Worm (Caenorhabditis elegans) whole organism, young adult: ENCODE results near the gene cdk-4.

Source experiments
- attf-5 ChIP-seq: fragments of 200-800 bp; sonication (Bioruptor generic); optimal IDR thresholded peaks from 2 replicates; lab custom pipeline; 2018; ENCODE audit warnings: mild to moderate bottlenecking, missing genetic modification characterization, missing compliant biosample characterization
- bed-1 ChIP-seq: fragments of 200-800 bp; sonication (Bioruptor generic); IDR thresholded peaks from 2 replicates; pipeline ENCODE4 v1.3.6; 2022; ENCODE audit warnings: missing genetic modification reagents, missing genetic modification characterization, missing compliant biosample characterization
- ekl-4 ChIP-seq: fragments of 200-800 bp; sonication (Bioruptor generic); IDR thresholded peaks from 2 replicates; pipeline ENCODE4 v1.3.6; 2022; ENCODE audit warnings: missing genetic modification reagents, missing genetic modification characterization, missing compliant biosample characterization
- him-1 ChIP-seq: sonication (generic microtip); optimal IDR thresholded peaks from 2 replicates; lab custom pipeline; 2016; ENCODE audit warnings: missing genotype, missing genetic modification reagents, missing genetic modification characterization, missing compliant biosample characterization
- lin-26 ChIP-seq: fragments of 200-800 bp; sonication (Bioruptor generic); IDR thresholded peaks from 2 replicates; pipeline ENCODE4 v1.3.6; 2022; ENCODE audit warnings: missing genetic modification reagents, missing genetic modification characterization, missing compliant biosample characterization
- lir-1 ChIP-seq: fragments of 200-800 bp; sonication (Bioruptor generic); conservative IDR thresholded peaks from 2 replicates; pipeline ENCODE4 v1.3.6; 2022; ENCODE audit warnings: missing genetic modification reagents, missing genetic modification characterization, missing compliant biosample characterization
- nfya-1 ChIP-seq: sonication (generic microtip); optimal IDR thresholded peaks from 2 replicates; lab custom pipeline; 2017; ENCODE audit warnings: antibody characterized with exemption, missing compliant biosample characterization, missing genetic modification characterization, borderline replicate concordance; ENCODE audit not compliant: insufficient read depth
- nhr-179 ChIP-seq: sonication (generic microtip); optimal IDR thresholded peaks from 2 replicates; lab custom pipeline; 2016; ENCODE audit warnings: mild to moderate bottlenecking, missing genetic modification characterization, missing compliant biosample characterization

- no peak for TF ChIP-seq nfya-1 (tag; lab: Kevin White, UChicago)
- no peak for TF ChIP-seq bed-1 (GFP tag; lab: Robert Waterston, UW)
- no peak for TF ChIP-seq nhr-179 (tag; lab: Kevin White, UChicago)
- no peak for TF ChIP-seq him-1 (tag; lab: Kevin White, UChicago)
- no peak for TF ChIP-seq ekl-4 (GFP tag; lab: Robert Waterston, UW)
- TF ChIP-seq attf-5 (GFP tag; lab: Kevin White, UChicago) = no peak
- TF ChIP-seq lir-1 (GFP tag; lab: Robert Waterston, UW) = no peak
- TF ChIP-seq lin-26 = no peak
Observed at ce11 chrX:13539701-13540100, 21.0 kb upstream of the cdk-4 start.
